Worm (Caenorhabditis elegans): Measurements from ENCODE around the gene col-17.
A peak's percentile ranks its signal among the peaks of the same experiment; 100 is the strongest.
"Not testable (repeated sequence)": the region's sequence is repeated elsewhere in the genome, so short reads cannot be mapped to it uniquely, and the experiment has no call there.

col-17 gene

ce11 chrII:4867476-4867875 is at the start of gene col-17:
Gene col-17 (minus strand): TSS chrII:4867576.
- TF ChIP-seq grh-1 (GFP tag; IDR thresholded peaks at IDR 0.05) (no peak), efl-1 (optimal IDR thresholded peaks at IDR 0.05) (no peak), efl-1 (GFP tag; optimal IDR thresholded peaks at IDR 0.05 in 1 of 2) (peak in 1 of 2 experiments; percentile 21)

DNA sequence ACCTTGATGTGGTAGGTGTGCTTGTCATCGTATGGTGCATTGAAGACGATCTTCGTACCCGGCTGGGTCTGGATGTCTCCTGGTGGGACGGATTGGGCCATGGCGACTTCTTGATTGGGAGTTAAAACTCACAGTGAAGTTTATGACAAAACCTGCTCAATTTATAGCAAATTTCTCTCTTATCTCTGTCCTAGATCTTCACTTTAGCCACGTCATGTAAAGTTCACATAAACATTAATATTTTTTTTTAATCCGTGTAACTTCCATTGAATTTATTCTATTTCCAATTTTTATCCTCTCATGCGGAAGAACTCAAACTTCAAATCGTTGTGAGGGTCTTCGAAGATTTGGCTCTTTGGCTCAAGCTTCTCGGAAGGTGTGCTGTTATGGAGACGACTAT is 49.1 kb upstream of the col-17 start, which contains the start of gene msp-31:
msp-31 (minus strand) TSS at position 101 of the 400 bp plus-strand sequence.
- not testable (repeated sequence) for TF ChIP-seq nhr-84 (tag; optimal IDR thresholded peaks at IDR 0.05); grh-1 (GFP tag; IDR thresholded peaks at IDR 0.05); nhr-11 (tag; optimal IDR thresholded peaks at IDR 0.05)

- TF ChIP-seq nhr-12 (tag; optimal IDR thresholded peaks at IDR 0.05) (no peak), efl-1 (optimal IDR thresholded peaks at IDR 0.05) (no peak), efl-1 (GFP tag; optimal IDR thresholded peaks at IDR 0.05 in 1 of 2) (peak in 1 of 2 experiments; percentile 63), nhr-85 (tag) (peak; percentile 71)
These were observed 48.2 kb upstream of the col-17 start for ce11 chrII:4915572-4915971.

DNA sequence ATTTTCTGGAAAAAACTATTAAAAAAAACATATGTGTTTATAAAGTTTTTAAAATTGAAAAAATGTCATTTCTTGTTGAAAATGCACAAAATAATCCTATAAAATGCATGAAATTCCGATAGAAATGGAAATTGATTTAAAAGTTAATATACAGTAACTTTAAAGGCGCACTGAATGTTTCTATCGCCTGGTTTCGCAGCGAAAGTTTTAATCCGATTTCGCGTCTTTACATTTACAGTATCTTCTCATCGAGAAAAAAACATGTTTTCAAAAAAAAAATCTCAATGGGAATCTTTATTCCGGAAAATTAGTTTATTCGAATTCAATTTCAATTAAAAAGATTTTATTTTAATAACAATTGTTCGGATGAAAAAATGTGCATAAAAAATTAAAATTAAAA is 46.8 kb upstream of the col-17 start, which contains the start of gene R05F9.11:
R05F9.11 (minus strand) TSS at position 5 of the 400 bp plus-strand sequence.
- TF ChIP-seq elt-2 (tag; optimal IDR thresholded peaks at IDR 0.05) (no peak), ama-1 (optimal IDR thresholded peaks at IDR 0.05) (no peak), lin-39 (tag; optimal IDR thresholded peaks at IDR 0.05) (no peak), rnt-1 (tag; optimal IDR thresholded peaks at IDR 0.05) (no peak), pag-3 (tag; optimal IDR thresholded peaks at IDR 0.05; ENCODE audit: borderline replicate concordance, insufficient read depth) (no peak), dsc-1 (tag; optimal IDR thresholded peaks at IDR 0.05) (no peak), nhr-19 (GFP tag; conservative IDR thresholded peaks at IDR 0.05) (no peak), isw-1 (GFP tag; IDR thresholded peaks at IDR 0.05) (no peak), nhr-47 (tag; optimal IDR thresholded peaks at IDR 0.05) (no peak), hpl-2 (GFP tag; optimal IDR thresholded peaks at IDR 0.05) (no peak), unc-62 (GFP tag; optimal IDR thresholded peaks at IDR 0.05) (no peak), hlh-4 (tag; optimal IDR thresholded peaks at IDR 0.05) (no peak)

DNA sequence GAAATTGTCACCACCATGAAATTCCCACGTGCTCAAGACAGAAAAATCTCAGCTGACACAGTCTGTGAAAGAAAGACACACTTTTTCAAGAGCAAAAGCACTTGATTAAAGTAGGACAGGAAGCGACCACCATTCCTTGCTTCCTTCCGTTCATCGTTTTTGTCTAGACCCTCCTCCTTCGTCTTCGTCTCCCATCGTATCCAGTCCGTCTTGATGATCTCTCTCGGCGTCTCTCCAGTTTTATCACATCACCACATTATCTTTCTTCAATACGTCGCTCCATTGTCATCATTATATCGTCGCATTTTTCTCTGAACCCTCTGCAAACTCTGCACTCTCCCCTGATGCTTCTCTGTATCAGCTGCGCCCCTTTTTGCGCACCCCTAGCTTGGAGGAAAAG is 40.8 kb upstream of the col-17 start:
- TF ChIP-seq C34B4.2 (tag; optimal IDR thresholded peaks at IDR 0.05) (no peak), ces-1 (GFP tag; optimal IDR thresholded peaks at IDR 0.05) (no peak), mep-1 (tag; optimal IDR thresholded peaks at IDR 0.05) (peak; percentile 19), blmp-1 (tag; optimal IDR thresholded peaks at IDR 0.05) (peak; percentile 9), fkh-8 (tag; optimal IDR thresholded peaks at IDR 0.05) (peak; percentile 54), lin-14 (GFP tag; optimal IDR thresholded peaks at IDR 0.05) (peak; percentile 77), pax-3 (tag; optimal IDR thresholded peaks at IDR 0.05) (no peak), elt-3 (tag; optimal IDR thresholded peaks at IDR 0.05) (peak in 1 of 6 experiments; percentile 7), elt-2 (tag; optimal IDR thresholded peaks at IDR 0.05) (no peak), efl-1 (optimal IDR thresholded peaks at IDR 0.05) (peak; percentile 11 to 20), efl-1 (GFP tag; optimal IDR thresholded peaks at IDR 0.05 in 1 of 2) (peak in 1 of 2 experiments; percentile 86), lsy-2 (tag; optimal IDR thresholded peaks at IDR 0.05) (peak in 1 of 2 experiments; percentile 5), dpl-1 (GFP tag; optimal IDR thresholded peaks at IDR 0.05) (peak in 1 of 3 experiments; percentile 2), snu-23 (GFP tag; optimal IDR thresholded peaks at IDR 0.05) (peak; percentile 14), nhr-19 (GFP tag; conservative IDR thresholded peaks at IDR 0.05) (no peak), unc-130 (tag; optimal IDR thresholded peaks at IDR 0.05) (peak; percentile 12), vab-15 (tag; optimal IDR thresholded peaks at IDR 0.05) (no peak), nhr-47 (tag; optimal IDR thresholded peaks at IDR 0.05) (peak; percentile 28), lin-35 (GFP tag; optimal IDR thresholded peaks at IDR 0.05) (no peak), isw-1 (GFP tag; IDR thresholded peaks at IDR 0.05) (no peak), rnt-1 (tag; optimal IDR thresholded peaks at IDR 0.05) (peak; percentile 42), nhr-71 (tag; optimal IDR thresholded peaks at IDR 0.05) (peak; percentile 45), ztf-4 (tag; optimal IDR thresholded peaks at IDR 0.05) (no peak), mdl-1 (tag; optimal IDR thresholded peaks at IDR 0.05) (no peak), ceh-63 (GFP tag; optimal IDR thresholded peaks at IDR 0.05) (no peak), tbx-2 (tag; optimal IDR thresholded peaks at IDR 0.05) (peak; percentile 27), skn-1 (tag; optimal IDR thresholded peaks at IDR 0.05) (peak; percentile 97), unc-86 (tag; optimal IDR thresholded peaks at IDR 0.05) (peak; percentile 13), ama-1 (optimal IDR thresholded peaks at IDR 0.05) (no peak)

Measured in whole organism, L1 larva.